Worm (Caenorhabditis elegans) whole organism, late embryonic: ENCODE data around the gene T11B7.5.

Experiments used
- F13H6.1 ChIP-seq: sonication (generic microtip); optimal IDR thresholded peaks from 2 replicates; lab custom pipeline; 2016; ENCODE audit warnings: missing genetic modification characterization, missing compliant biosample characterization
- T23F11.4 ChIP-seq: fragments of 200-800 bp; sonication (Bioruptor generic); optimal IDR thresholded peaks from 2 replicates; lab custom pipeline; 2018; ENCODE audit warnings: mild to moderate bottlenecking, missing genetic modification characterization, missing compliant biosample characterization
- ceh-14 ChIP-seq: sonication (generic microtip); optimal IDR thresholded peaks from 2 replicates; lab custom pipeline; 2016; ENCODE audit warnings: missing genotype, missing genetic modification characterization, missing compliant biosample characterization
- ceh-2 ChIP-seq: sonication (generic microtip); optimal IDR thresholded peaks from 2 replicates; lab custom pipeline; 2016; ENCODE audit warnings: missing genotype, missing genetic modification characterization, missing compliant biosample characterization
- ceh-22 ChIP-seq: sonication (generic microtip); optimal IDR thresholded peaks from 2 replicates; lab custom pipeline; 2017; ENCODE audit warnings: missing biosample characterization, missing genetic modification characterization
- ceh-24 ChIP-seq: sonication (generic microtip); optimal IDR thresholded peaks from 2 replicates; lab custom pipeline; 2016; ENCODE audit warnings: mild to moderate bottlenecking, missing genetic modification characterization, missing compliant biosample characterization
- ceh-31 ChIP-seq: sonication (generic microtip); optimal IDR thresholded peaks from 2 replicates; lab custom pipeline; 2016; ENCODE audit warnings: missing genetic modification characterization, missing compliant biosample characterization
- ceh-45 ChIP-seq: fragments of 200-800 bp; sonication (Bioruptor generic); IDR thresholded peaks from 2 replicates; pipeline ENCODE4 v1.3.6; 2022; ENCODE audit warnings: missing genetic modification reagents, missing genetic modification characterization, missing compliant biosample characterization
- ceh-48 ChIP-seq: sonication (generic microtip); optimal IDR thresholded peaks from 2 replicates; lab custom pipeline; 2016; ENCODE audit warnings: missing genetic modification characterization, inconsistent platforms, missing compliant biosample characterization
- ceh-6 ChIP-seq: fragments of 200-800 bp; sonication (Bioruptor generic); optimal IDR thresholded peaks from 2 replicates; lab custom pipeline; 2018; ENCODE audit warnings: mild to moderate bottlenecking, missing genetic modification characterization, missing compliant biosample characterization
- ceh-9 ChIP-seq: sonication (generic microtip); optimal IDR thresholded peaks from 2 replicates; lab custom pipeline; 2016; ENCODE audit warnings: mild to moderate bottlenecking, missing genetic modification characterization, inconsistent platforms, missing compliant biosample characterization
- dmd-4 ChIP-seq: sonication (generic microtip); optimal IDR thresholded peaks from 2 replicates; lab custom pipeline; 2016; ENCODE audit warnings: borderline replicate concordance, missing genetic modification characterization, missing compliant biosample characterization
- elt-2 ChIP-seq: sonication (generic microtip); optimal IDR thresholded peaks from 2 replicates; lab custom pipeline; 2016; ENCODE audit warnings: missing genetic modification reagents, missing genetic modification characterization, missing compliant biosample characterization
- fax-1 ChIP-seq: sonication (generic microtip); optimal IDR thresholded peaks from 2 replicates; lab custom pipeline; 2016; ENCODE audit warnings: missing genotype, missing genetic modification characterization, missing compliant biosample characterization
- fkh-10 ChIP-seq: fragments of 150-350 bp; optimal IDR thresholded peaks from 2 replicates; lab custom pipeline; 2014; ENCODE audit warnings: missing biosample characterization, missing genetic modification reagents, missing genetic modification characterization
- fkh-6 ChIP-seq: sonication (generic microtip); optimal IDR thresholded peaks from 2 replicates; lab custom pipeline; 2016; ENCODE audit warnings: missing genetic modification characterization, missing compliant biosample characterization
- hlh-13 ChIP-seq: fragments of 200-800 bp; sonication (Bioruptor generic); optimal IDR thresholded peaks from 2 replicates; lab custom pipeline; 2018; ENCODE audit warnings: mild to moderate bottlenecking, missing genetic modification characterization, missing compliant biosample characterization
- hlh-30 ChIP-seq: sonication (generic microtip); optimal IDR thresholded peaks from 2 replicates; lab custom pipeline; 2017; ENCODE audit warnings: antibody characterized with exemption, missing genetic modification characterization, missing compliant biosample characterization; ENCODE audit not compliant: insufficient read depth
- hlh-6 ChIP-seq: sonication (generic microtip); optimal IDR thresholded peaks from 2 replicates; lab custom pipeline; 2016; ENCODE audit warnings: missing genotype, missing genetic modification characterization, missing compliant biosample characterization
- lim-6 ChIP-seq: sonication (generic microtip); optimal IDR thresholded peaks from 2 replicates; lab custom pipeline; 2016; ENCODE audit warnings: missing genetic modification characterization, missing compliant biosample characterization
- lin-11 ChIP-seq: fragments of 200-800 bp; sonication (Bioruptor generic); optimal IDR thresholded peaks from 2 replicates; lab custom pipeline; 2018; ENCODE audit warnings: mild to moderate bottlenecking, missing genetic modification characterization, missing compliant biosample characterization
- madf-2 ChIP-seq: sonication (generic microtip); optimal IDR thresholded peaks from 2 replicates; lab custom pipeline; 2017; ENCODE audit warnings: missing genetic modification characterization, missing compliant biosample characterization
- mec-3 ChIP-seq: sonication (generic microtip); optimal IDR thresholded peaks from 2 replicates; lab custom pipeline; 2016; ENCODE audit warnings: borderline replicate concordance, missing genetic modification characterization, missing compliant biosample characterization
- npax-4 ChIP-seq: sonication (generic microtip); optimal IDR thresholded peaks from 2 replicates; lab custom pipeline; 2016; ENCODE audit warnings: missing genetic modification characterization, missing compliant biosample characterization
- pag-3 ChIP-seq: sonication (generic microtip); optimal IDR thresholded peaks from 2 replicates; lab custom pipeline; 2016; ENCODE audit warnings: missing compliant biosample characterization, missing genetic modification characterization, borderline replicate concordance
- pat-9 ChIP-seq: fragments of 200-800 bp; sonication (Bioruptor generic); optimal IDR thresholded peaks from 2 replicates; lab custom pipeline; 2018; ENCODE audit warnings: mild to moderate bottlenecking, missing genetic modification characterization, moderate library complexity, missing compliant biosample characterization
- pha-4 ChIP-seq: fragments of 150-350 bp; optimal IDR thresholded peaks from 2 replicates; lab custom pipeline; 2018; ENCODE audit warnings: missing biosample characterization, missing genetic modification reagents, missing genetic modification characterization
- pros-1 ChIP-seq: fragments of 150-350 bp; optimal IDR thresholded peaks from 2 replicates; lab custom pipeline; 2014; ENCODE audit warnings: missing biosample characterization, missing genetic modification reagents, missing genetic modification characterization
- ref-2 ChIP-seq: sonication (generic microtip); optimal IDR thresholded peaks from 2 replicates; lab custom pipeline; 2016; ENCODE audit warnings: missing genetic modification characterization, missing compliant biosample characterization
- sdc-2 ChIP-seq: sonication (generic microtip); optimal IDR thresholded peaks from 2 replicates; lab custom pipeline; 2016; ENCODE audit warnings: missing genotype, missing genetic modification characterization, missing compliant biosample characterization
- sox-4 ChIP-seq: sonication (generic microtip); optimal IDR thresholded peaks from 2 replicates; lab custom pipeline; 2017; ENCODE audit warnings: mild to moderate bottlenecking, missing genetic modification characterization, inconsistent platforms, missing compliant biosample characterization
- syd-9 ChIP-seq: sonication (generic microtip); optimal IDR thresholded peaks from 2 replicates; lab custom pipeline; 2016; ENCODE audit warnings: mild to moderate bottlenecking, missing genetic modification characterization, moderate library complexity, missing compliant biosample characterization
- unc-55 ChIP-seq: sonication (generic microtip); optimal IDR thresholded peaks from 2 replicates; lab custom pipeline; 2017; ENCODE audit warnings: missing biosample characterization, missing genetic modification reagents, missing genetic modification characterization
- zip-5 ChIP-seq: sonication (generic microtip); optimal IDR thresholded peaks from 2 replicates; lab custom pipeline; 2016; ENCODE audit warnings: missing genetic modification characterization, missing compliant biosample characterization

The T11B7.5 gene

ce11 chrIV:8819471-8819870, 36.4 kb downstream of the T11B7.5 start:
- TF ChIP-seq elt-2 (tag; lab: Kevin White, UChicago) = peak; percentile 24
- TF ChIP-seq lin-11 (tag; lab: Kevin White, UChicago) = no peak

DNA sequence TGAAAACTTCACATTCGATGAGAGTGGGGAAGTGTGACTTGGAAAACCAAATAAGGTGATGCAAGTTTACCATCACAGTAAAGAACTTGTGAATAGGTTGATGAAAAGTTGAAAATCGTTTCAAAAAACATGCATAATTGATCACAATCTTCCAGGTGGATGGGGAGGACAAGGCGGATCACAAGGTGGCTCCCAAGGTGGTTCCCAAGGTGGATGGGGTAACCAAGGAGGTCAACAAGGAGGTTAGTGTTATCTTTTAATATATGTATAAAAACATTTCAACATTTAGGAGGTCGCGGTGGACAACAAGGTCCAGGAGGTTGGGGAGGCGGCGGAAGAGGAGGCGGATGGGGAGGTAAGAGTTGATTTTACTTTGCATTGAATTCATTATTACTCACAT, 38.2 kb downstream of the T11B7.5 start, which contains the start of gene T28C6.10:
Gene T28C6.10, plus strand, starts transcription at position 301 of the 400 bp plus-strand sequence.
- TF ChIP-seq hlh-30 (tag; lab: Kevin White, UChicago) (no peak), fkh-10 (GFP tag; lab: Kevin White, UChicago) (no peak), ceh-2 (tag; lab: Kevin White, UChicago) (no peak), syd-9 (tag; lab: Kevin White, UChicago) (no peak), madf-2 (no peak), sdc-2 (tag; lab: Kevin White, UChicago) (no peak), hlh-13 (GFP tag; lab: Kevin White, UChicago) (no peak), sox-4 (no peak), dmd-4 (tag; lab: Kevin White, UChicago) (no peak), ceh-31 (tag; lab: Kevin White, UChicago) (no peak), lim-6 (tag; lab: Kevin White, UChicago) (no peak), ceh-45 (GFP tag; lab: Robert Waterston, UW) (no peak), npax-4 (tag; lab: Kevin White, UChicago) (no peak), pag-3 (tag; lab: Kevin White, UChicago) (no peak), fax-1 (tag; lab: Kevin White, UChicago) (no peak), ceh-9 (no peak)

- TF ChIP-seq ceh-45 (GFP tag; lab: Robert Waterston, UW) (no peak), hlh-6 (tag; lab: Kevin White, UChicago) (no peak), fkh-6 (tag; lab: Kevin White, UChicago) (no peak), mec-3 (tag; lab: Kevin White, UChicago) (no peak), ref-2 (tag; lab: Kevin White, UChicago) (no peak), lin-11 (tag; lab: Kevin White, UChicago) (no peak), ceh-22 (tag; lab: Kevin White, UChicago) (no peak), ceh-14 (tag; lab: Kevin White, UChicago) (no peak), unc-55 (GFP tag; lab: Kevin White, UChicago) (no peak)
Measured at ce11 chrIV:8816617-8817016, 39.2 kb downstream of the T11B7.5 start.

DNA sequence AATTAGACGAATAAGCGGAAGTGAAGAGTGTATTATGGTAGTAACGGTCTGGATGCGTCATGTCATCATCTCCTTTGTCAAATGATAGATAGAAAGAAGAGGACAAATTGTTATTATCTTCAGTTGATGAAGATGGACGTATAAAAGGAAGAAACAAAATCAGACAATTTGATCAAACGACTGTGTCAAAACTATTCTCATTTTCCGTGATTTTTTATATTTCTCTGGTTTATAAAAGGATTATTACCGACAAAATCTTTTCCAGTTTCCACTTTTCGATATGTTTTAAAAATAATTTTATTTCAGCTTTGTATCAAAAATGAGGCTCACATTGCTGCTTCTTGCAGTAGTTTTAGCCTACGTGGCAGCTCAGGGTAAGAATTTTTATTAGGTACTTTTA, 39.8 kb downstream of the T11B7.5 start, which contains the start of gene grsp-2:
Gene grsp-2, plus strand, starts transcription at position 301 of the 400 bp plus-strand sequence.
- TF ChIP-seq pros-1 = no peak

- TF ChIP-seq ceh-48 (no peak), ceh-24 (tag; lab: Kevin White, UChicago) (no peak), ceh-6 (GFP tag; lab: Kevin White, UChicago) (no peak), T23F11.4 (GFP tag; lab: Kevin White, UChicago) (no peak), F13H6.1 (no peak), pha-4 (tag; lab: Kevin White, UChicago) (no peak), hlh-13 (GFP tag; lab: Kevin White, UChicago) (no peak), syd-9 (tag; lab: Kevin White, UChicago) (no peak), pat-9 (tag; lab: Kevin White, UChicago) (no peak), npax-4 (tag; lab: Kevin White, UChicago) (no peak), zip-5 (no peak)
Measured at ce11 chrIV:8815162-8815561, 40.7 kb downstream of the T11B7.5 start.
